Fruit fly (Drosophila melanogaster) whole organism, embryonic: ENCODE results near the gene CG3149.

Experiments
- Atf3 ChIP-seq: fragments of 200-800 bp; sonication (Bioruptor generic); optimal IDR thresholded peaks from 3 replicates; lab custom pipeline; 2016; ENCODE audit warnings: missing biosample characterization, missing genetic modification characterization
- B-H2 ChIP-seq: fragments of 200-800 bp; sonication (Bioruptor generic); optimal IDR thresholded peaks from 2 replicates; lab custom pipeline; 2018; ENCODE audit warnings: missing biosample characterization, mild to moderate bottlenecking, missing genetic modification characterization
- CG10321 ChIP-seq: fragments of 200-800 bp; sonication (Bioruptor generic); IDR thresholded peaks from 2 replicates; pipeline ENCODE4 v1.3.6; 2022; ENCODE audit warnings: missing biosample characterization, missing genetic modification characterization
- CG10959 ChIP-seq: fragments of 200-800 bp; sonication (Bioruptor generic); IDR thresholded peaks from 2 replicates; pipeline ENCODE4 v1.3.6; 2022; ENCODE audit warnings: missing biosample characterization, missing genetic modification characterization
- CG11723 ChIP-seq: fragments of 200-800 bp; sonication (Bioruptor generic); optimal IDR thresholded peaks from 2 replicates; lab custom pipeline; 2017; ENCODE audit warnings: missing biosample characterization, mild to moderate bottlenecking, missing genetic modification characterization
- CG13894 ChIP-seq: fragments of 200-800 bp; sonication (Bioruptor generic); optimal IDR thresholded peaks from 3 replicates; lab custom pipeline; 2018; ENCODE audit warnings: missing biosample characterization, mild to moderate bottlenecking, missing genetic modification characterization, moderate library complexity
- CG14860 ChIP-seq: fragments of 200-800 bp; sonication (Bioruptor generic); IDR thresholded peaks from 3 replicates; pipeline ENCODE4 v1.3.6; 2022; ENCODE audit warnings: missing biosample characterization, missing genetic modification characterization; ENCODE audit not compliant: partially characterized antibody
- CG14965 ChIP-seq: fragments of 200-800 bp; sonication (Bioruptor generic); optimal IDR thresholded peaks from 2 replicates; lab custom pipeline; 2016; ENCODE audit warnings: missing biosample characterization, missing genetic modification characterization, borderline replicate concordance
- CG15011 ChIP-seq: fragments of 200-800 bp; sonication (Bioruptor generic); optimal IDR thresholded peaks from 3 replicates; lab custom pipeline; 2018; ENCODE audit warnings: missing biosample characterization, mild to moderate bottlenecking, missing genetic modification characterization
- CG15601 ChIP-seq: fragments of 200-800 bp; sonication (Bioruptor generic); optimal IDR thresholded peaks from 3 replicates; lab custom pipeline; 2019; ENCODE audit warnings: missing biosample characterization, mild to moderate bottlenecking, missing genetic modification characterization, moderate library complexity
- CG2889 ChIP-seq: fragments of 200-800 bp; sonication (Bioruptor generic); IDR thresholded peaks from 3 replicates; pipeline ENCODE4 v1.3.6; 2022; ENCODE audit warnings: missing biosample characterization, missing genetic modification characterization
- CG30403 ChIP-seq: fragments of 200-800 bp; sonication (Bioruptor generic); optimal IDR thresholded peaks from 3 replicates; lab custom pipeline; 2016; ENCODE audit warnings: missing biosample characterization, missing genetic modification characterization
- CG4424 ChIP-seq: fragments of 200-800 bp; sonication (Bioruptor generic); optimal IDR thresholded peaks from 3 replicates; lab custom pipeline; 2016; ENCODE audit warnings: missing biosample characterization, missing genetic modification characterization
- CG4707 ChIP-seq: fragments of 200-800 bp; sonication (Bioruptor generic); optimal IDR thresholded peaks from 2 replicates; lab custom pipeline; 2018; ENCODE audit warnings: missing biosample characterization, mild to moderate bottlenecking, missing genetic modification characterization, moderate library complexity
- CG4820 ChIP-seq: fragments of 200-800 bp; sonication (Bioruptor generic); optimal IDR thresholded peaks from 3 replicates; lab custom pipeline; 2016; ENCODE audit warnings: missing biosample characterization, missing genetic modification characterization
- CG5953 ChIP-seq: fragments of 200-800 bp; sonication (Bioruptor generic); IDR thresholded peaks from 2 replicates; pipeline ENCODE4 v1.3.6; 2022; ENCODE audit warnings: missing biosample characterization, missing genetic modification characterization
- CG6272 ChIP-seq: fragments of 200-800 bp; sonication (Bioruptor generic); IDR thresholded peaks from 2 replicates; pipeline ENCODE4 v1.3.6; 2022; ENCODE audit warnings: missing biosample characterization, missing genetic modification characterization
- CG6683 ChIP-seq: fragments of 200-800 bp; sonication (Bioruptor generic); optimal IDR thresholded peaks from 2 replicates; lab custom pipeline; 2017; ENCODE audit warnings: missing biosample characterization, mild to moderate bottlenecking, missing genetic modification characterization, missing genetic modification reagents
- CG6813 ChIP-seq: fragments of 200-800 bp; sonication (Bioruptor generic); optimal IDR thresholded peaks from 2 replicates; lab custom pipeline; 2017; ENCODE audit warnings: missing biosample characterization, missing genetic modification characterization, mild to moderate bottlenecking, moderate library complexity, missing genetic modification reagents
- CG7556 ChIP-seq: fragments of 200-800 bp; sonication (Bioruptor generic); optimal IDR thresholded peaks from 2 replicates; lab custom pipeline; 2017; ENCODE audit warnings: missing biosample characterization, mild to moderate bottlenecking, missing genetic modification characterization
- CG7786 ChIP-seq: fragments of 200-800 bp; sonication (Bioruptor generic); optimal IDR thresholded peaks from 2 replicates; lab custom pipeline; 2016; ENCODE audit warnings: missing biosample characterization, missing genetic modification characterization
- CG9609 ChIP-seq: fragments of 200-800 bp; sonication (Bioruptor generic); optimal IDR thresholded peaks from 3 replicates; lab custom pipeline; 2016; ENCODE audit warnings: missing biosample characterization, missing genetic modification characterization
- Ets97D ChIP-seq: fragments of 200-800 bp; sonication (Bioruptor generic); optimal IDR thresholded peaks from 3 replicates; lab custom pipeline; 2016; ENCODE audit warnings: missing biosample characterization, missing genetic modification characterization
- HLH4C ChIP-seq: fragments of 200-800 bp; sonication (Bioruptor generic); IDR thresholded peaks from 3 replicates; pipeline ENCODE4 v1.3.6; 2022; ENCODE audit warnings: missing biosample characterization, missing genetic modification characterization; ENCODE audit not compliant: partially characterized antibody
- HmgD ChIP-seq: fragments of 200-800 bp; sonication (Bioruptor generic); optimal IDR thresholded peaks from 3 replicates; lab custom pipeline; 2016; ENCODE audit warnings: missing biosample characterization, missing genetic modification characterization
- Hr78 ChIP-seq, 2 experiments: fragments of 200-800 bp in 1 of 2; fragments of >200 bp in 1 of 2; sonication (Bioruptor generic) in 1 of 2; optimal IDR thresholded peaks; 2 replicates each; lab custom pipeline; 2017 to 2019; ENCODE audit warnings: missing biosample characterization in 2 of 2, missing genetic modification characterization in 2 of 2, mild to moderate bottlenecking in 1 of 2, moderate library complexity in 1 of 2
- Oli ChIP-seq: fragments of 200-800 bp; sonication (Bioruptor generic); optimal IDR thresholded peaks from 2 replicates; lab custom pipeline; 2018; ENCODE audit warnings: missing biosample characterization, mild to moderate bottlenecking, missing genetic modification characterization, moderate library complexity
- Ravus ChIP-seq: fragments of 200-800 bp; sonication (Bioruptor generic); IDR thresholded peaks from 2 replicates; pipeline ENCODE4 v1.3.6; 2022; ENCODE audit warnings: missing biosample characterization, missing genetic modification characterization
- Rx ChIP-seq: fragments of 200-800 bp; sonication (Bioruptor generic); IDR thresholded peaks from 2 replicates; pipeline ENCODE4 v1.3.6; 2022; ENCODE audit warnings: missing biosample characterization, missing genetic modification characterization
- Usf ChIP-seq: fragments of 200-800 bp; sonication (Bioruptor generic); optimal IDR thresholded peaks from 2 replicates; lab custom pipeline; 2017; ENCODE audit warnings: missing genotype, missing biosample characterization, missing genetic modification characterization
- abd-A ChIP-seq: fragments of 200-800 bp; sonication (Bioruptor generic); optimal IDR thresholded peaks from 3 replicates; lab custom pipeline; 2019; ENCODE audit warnings: missing biosample characterization, mild to moderate bottlenecking, missing genetic modification characterization, moderate library complexity
- ash1 ChIP-seq: fragments of 200-800 bp; sonication (Bioruptor generic); optimal IDR thresholded peaks from 2 replicates; lab custom pipeline; 2018; ENCODE audit warnings: missing biosample characterization, mild to moderate bottlenecking, missing genetic modification characterization
- az2 ChIP-seq: fragments of 200-800 bp; sonication (Bioruptor generic); optimal IDR thresholded peaks from 3 replicates; lab custom pipeline; 2016; ENCODE audit warnings: missing biosample characterization, missing genetic modification characterization
- bowl ChIP-seq: fragments of 200-800 bp; sonication (Bioruptor generic); IDR thresholded peaks from 2 replicates; pipeline ENCODE4 v1.3.6; 2022; ENCODE audit warnings: missing biosample characterization, missing genetic modification characterization
- crc ChIP-seq: fragments of 200-800 bp; sonication (Bioruptor generic); optimal IDR thresholded peaks from 2 replicates; lab custom pipeline; 2016; ENCODE audit warnings: missing biosample characterization, missing genetic modification characterization
- emc ChIP-seq: fragments of 200-800 bp; sonication (Bioruptor generic); optimal IDR thresholded peaks from 2 replicates; lab custom pipeline; 2016; ENCODE audit warnings: missing biosample characterization, missing genetic modification characterization
- ftz-f1 ChIP-seq: fragments of 200-800 bp; sonication (Bioruptor generic); optimal IDR thresholded peaks from 2 replicates; lab custom pipeline; 2016; ENCODE audit warnings: missing biosample characterization, missing genetic modification characterization
- gcm2 ChIP-seq: fragments of 200-800 bp; sonication (Bioruptor generic); optimal IDR thresholded peaks from 2 replicates; lab custom pipeline; 2016; ENCODE audit warnings: missing biosample characterization, missing genetic modification characterization
- grn ChIP-seq: fragments of 200-800 bp; sonication (Bioruptor generic); optimal IDR thresholded peaks from 3 replicates; lab custom pipeline; 2017; ENCODE audit warnings: missing biosample characterization, missing genetic modification characterization
- gsb-n ChIP-seq: fragments of 200-800 bp; sonication (Bioruptor generic); optimal IDR thresholded peaks from 3 replicates; lab custom pipeline; 2018; ENCODE audit warnings: missing biosample characterization, mild to moderate bottlenecking, missing genetic modification characterization
- nom ChIP-seq: fragments of 200-800 bp; sonication (Bioruptor generic); optimal IDR thresholded peaks from 2 replicates; lab custom pipeline; 2017; ENCODE audit warnings: missing biosample characterization, missing genetic modification characterization, mild to moderate bottlenecking, moderate library complexity, missing genetic modification reagents
- odd ChIP-seq: fragments of 200-800 bp; sonication (Bioruptor generic); optimal IDR thresholded peaks from 2 replicates; lab custom pipeline; 2017; ENCODE audit warnings: missing biosample characterization, mild to moderate bottlenecking, missing genetic modification characterization
- pan ChIP-seq, 4 experiments: fragments of >200 bp in 3 of 4; fragments of 200-800 bp in 1 of 4; sonication (Bioruptor generic) in 1 of 4; optimal IDR thresholded peaks in 3 of 4; IDR thresholded peaks in 1 of 4; 2 replicates each; pipeline versions ENCODE4 v1.3.6 to Lab custom; 2017 to 2022; ENCODE audit warnings: missing biosample characterization in 2 of 4, missing genetic modification characterization in 2 of 4, mixed read lengths in 1 of 4
- repo ChIP-seq: fragments of 200-800 bp; sonication (Bioruptor generic); optimal IDR thresholded peaks from 2 replicates; lab custom pipeline; 2016; ENCODE audit warnings: missing biosample characterization, missing genetic modification characterization
- ro ChIP-seq: fragments of 200-800 bp; sonication (Bioruptor generic); IDR thresholded peaks from 2 replicates; pipeline ENCODE4 v1.3.6; 2022; ENCODE audit warnings: missing biosample characterization, missing genetic modification characterization
- sd ChIP-seq: fragments of 200-800 bp; sonication (Bioruptor generic); optimal IDR thresholded peaks from 3 replicates; lab custom pipeline; 2018; ENCODE audit warnings: missing biosample characterization, mild to moderate bottlenecking, missing genetic modification characterization, moderate library complexity
- sima ChIP-seq: fragments of 200-800 bp; sonication (Bioruptor generic); optimal IDR thresholded peaks from 2 replicates; lab custom pipeline; 2016; ENCODE audit warnings: missing biosample characterization, missing genetic modification characterization
- slp2 ChIP-seq: fragments of 200-800 bp; sonication (Bioruptor generic); optimal IDR thresholded peaks from 2 replicates; lab custom pipeline; 2016; ENCODE audit warnings: missing biosample characterization, missing genetic modification characterization
- usp ChIP-seq: fragments of >200 bp; optimal IDR thresholded peaks from 2 replicates; lab custom pipeline; 2017; ENCODE audit warnings: missing biosample characterization, missing genetic modification characterization
- z ChIP-seq: fragments of 200-800 bp; sonication (Bioruptor generic); IDR thresholded peaks from 3 replicates; pipeline ENCODE4 v1.3.6; 2022; ENCODE audit warnings: missing biosample characterization, missing genetic modification characterization

CG3149 gene

DNA sequence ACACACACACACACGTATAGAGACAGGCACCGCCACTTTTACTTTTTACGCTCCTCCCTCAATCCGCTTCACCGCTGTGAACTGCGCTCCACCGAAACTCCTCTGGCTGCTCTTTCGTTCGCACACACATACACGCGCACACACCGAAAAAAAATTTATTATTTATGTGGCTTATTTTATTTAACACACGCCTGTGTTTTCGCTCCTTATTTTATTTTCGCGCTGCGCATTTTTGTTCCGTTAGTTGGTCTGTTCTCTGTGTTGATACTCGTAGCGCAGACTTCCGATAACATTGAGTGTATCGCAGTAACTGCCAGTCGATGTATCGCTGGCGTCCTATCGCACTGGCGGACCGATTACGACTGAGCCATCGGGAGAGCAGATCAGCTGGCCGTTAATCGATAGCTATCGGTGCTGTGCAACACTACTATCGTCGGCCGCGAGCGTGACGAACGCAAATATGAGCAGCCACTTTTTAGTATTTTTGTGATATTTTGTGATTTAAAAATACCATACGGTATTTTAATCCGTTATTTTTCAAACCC lies 42.7 kb upstream of the CG3149 start, which contains the start of gene Snx27 (continued):
- TF ChIP-seq HmgD (GFP tag; lab: Kevin White, UChicago) (peak; percentile 81), slp2 (GFP tag; lab: Kevin White, UChicago) (no peak), CG13894 (tag; lab: Kevin White, UChicago) (peak; percentile 48), repo (peak; percentile 8), odd (GFP tag; lab: Kevin White, UChicago) (peak; percentile 18), CG4707 (peak; percentile 32), Hr78 (GFP tag; optimal IDR thresholded peaks at IDR 0.05; lab: Kevin White, UChicago) (no peak), CG5953 (GFP tag; lab: Robert Waterston, UW) (no peak), nom (GFP tag; lab: Kevin White, UChicago) (peak; percentile 36), Usf (GFP tag; lab: Kevin White, UChicago) (no peak), CG15011 (GFP tag; lab: Kevin White, UChicago) (no peak), CG6272 (GFP tag; lab: Robert Waterston, UW) (peak; percentile 71), Ravus (GFP tag; lab: Robert Waterston, UW) (no peak), z (GFP tag; lab: Robert Waterston, UW) (no peak), crc (peak; percentile 12), grn (GFP tag; lab: Kevin White, UChicago) (no peak), abd-A (no peak), CG6683 (no peak), CG15601 (tag; lab: Kevin White, UChicago) (peak; percentile 41), ftz-f1 (GFP tag; lab: Kevin White, UChicago) (peak; percentile 26), sima (GFP tag; lab: Kevin White, UChicago) (no peak), CG14860 (peak; percentile 99), usp (GFP tag; lab: Kevin White, UChicago) (no peak), CG10959 (no peak), Atf3 (GFP tag; lab: Kevin White, UChicago) (no peak), HLH4C (GFP tag; lab: Robert Waterston, UW) (peak; percentile 99), CG11723 (GFP tag; lab: Kevin White, UChicago) (peak; percentile 3), CG2889 (no peak), bowl (GFP tag; lab: Robert Waterston, UW) (no peak), az2 (GFP tag; lab: Kevin White, UChicago) (peak; percentile 16), sd (tag; lab: Kevin White, UChicago) (peak; percentile 18), CG4424 (GFP tag; lab: Kevin White, UChicago) (no peak), CG14965 (no peak), Oli (tag; lab: Kevin White, UChicago) (no peak), gsb-n (tag; lab: Kevin White, UChicago) (peak; percentile 97), CG6813 (GFP tag; lab: Kevin White, UChicago) (peak; percentile 17), CG10321 (no peak), B-H2 (GFP tag; lab: Kevin White, UChicago) (peak; percentile 50), emc (peak; percentile 4), CG9609 (GFP tag; lab: Kevin White, UChicago) (peak; percentile 51), ro (GFP tag; lab: Robert Waterston, UW) (no peak), CG7556 (GFP tag; lab: Kevin White, UChicago) (peak; percentile 9), gcm2 (GFP tag; lab: Kevin White, UChicago) (no peak), CG30403 (GFP tag; lab: Kevin White, UChicago) (peak; percentile 53), CG7786 (GFP tag; lab: Kevin White, UChicago) (peak; percentile 28), ash1 (GFP tag; lab: Kevin White, UChicago) (no peak), CG4820 (no peak), Ets97D (GFP tag; lab: Kevin White, UChicago) (peak; percentile 92), Rx (GFP tag; lab: Robert Waterston, UW) (no peak), pan (optimal IDR thresholded peaks at IDR 0.05; lab: Kevin White, UChicago) (no peak), pan (GFP tag; optimal IDR thresholded peaks at IDR 0.05 in 1 of 2, IDR thresholded peaks at IDR 0.05 in 1 of 2) (peak in 1 of 2 experiments; percentile 5)
